Worm (Caenorhabditis elegans) whole organism, L1 larva: ENCODE results near the gene dylt-2.

Experiments used
- C04F5.9 ChIP-seq: sonication (generic microtip); optimal IDR thresholded peaks from 2 replicates; lab custom pipeline; 2016; ENCODE audit warnings: missing genetic modification characterization, missing compliant biosample characterization
- C16A3.4 ChIP-seq: fragments of 150-350 bp; optimal IDR thresholded peaks from 2 replicates; lab custom pipeline; 2014; ENCODE audit warnings: missing biosample characterization, missing genetic modification characterization
- C34B4.2 ChIP-seq: sonication (generic microtip); optimal IDR thresholded peaks from 2 replicates; lab custom pipeline; 2017; ENCODE audit warnings: mild to moderate bottlenecking, missing genetic modification characterization, missing compliant biosample characterization
- F16B12.6 ChIP-seq: fragments of 150-350 bp; optimal IDR thresholded peaks from 2 replicates; lab custom pipeline; 2014; ENCODE audit warnings: missing biosample characterization, missing genetic modification characterization
- Y116A8C.19 ChIP-seq: sonication (generic microtip); optimal IDR thresholded peaks from 2 replicates; lab custom pipeline; 2016; ENCODE audit warnings: missing compliant biosample characterization, missing genetic modification characterization, borderline replicate concordance
- alr-1 ChIP-seq: fragments of 200-800 bp; sonication (Bioruptor generic); optimal IDR thresholded peaks from 2 replicates; lab custom pipeline; 2018; ENCODE audit warnings: borderline replicate concordance, mild to moderate bottlenecking, missing genetic modification characterization, missing compliant biosample characterization
- aly-2 ChIP-seq: fragments of 150-350 bp; optimal IDR thresholded peaks from 2 replicates; lab custom pipeline; 2014; ENCODE audit warnings: missing biosample characterization, missing genetic modification characterization
- ceh-63 ChIP-seq: fragments of 200-800 bp; sonication (Bioruptor generic); optimal IDR thresholded peaks from 2 replicates; lab custom pipeline; 2018; ENCODE audit warnings: mild to moderate bottlenecking, missing genetic modification characterization, missing compliant biosample characterization
- ceh-8 ChIP-seq: fragments of 200-800 bp; sonication (Bioruptor generic); optimal IDR thresholded peaks from 2 replicates; lab custom pipeline; 2018; ENCODE audit warnings: mild to moderate bottlenecking, missing genetic modification characterization, moderate library complexity, missing compliant biosample characterization
- ceh-82 ChIP-seq, 3 experiments: fragments of 150-350 bp in 1 of 3; sonication (generic microtip) in 2 of 3; optimal IDR thresholded peaks; 2 replicates each; lab custom pipeline; 2014 to 2017; ENCODE audit warnings: missing biosample characterization in 3 of 3, missing genetic modification characterization in 3 of 3
- ceh-88 ChIP-seq: fragments of 200-800 bp; sonication (Bioruptor generic); IDR thresholded peaks from 2 replicates; pipeline ENCODE4 v1.3.6; 2022; ENCODE audit warnings: missing genetic modification characterization, missing compliant biosample characterization
- ceh-90 ChIP-seq: sonication (generic microtip); optimal IDR thresholded peaks from 2 replicates; lab custom pipeline; 2016; ENCODE audit warnings: missing genetic modification characterization, missing compliant biosample characterization
- dpl-1 ChIP-seq, 3 experiments: fragments of 150-350 bp in 2 of 3; sonication (generic microtip) in 1 of 3; optimal IDR thresholded peaks; 2 replicates each; lab custom pipeline; 2014 to 2017; ENCODE audit warnings: missing biosample characterization in 3 of 3, missing genetic modification characterization in 3 of 3, missing genetic modification reagents in 3 of 3
- dsc-1 ChIP-seq: sonication (generic microtip); optimal IDR thresholded peaks from 2 replicates; lab custom pipeline; 2016; ENCODE audit warnings: mild to moderate bottlenecking, missing genetic modification characterization, missing compliant biosample characterization
- efl-1 ChIP-seq, 4 experiments: fragments of 150-350 bp; optimal IDR thresholded peaks in 3 of 4; peaks in 1 of 4; 1 replicate in 1 of 4; 2 replicates in 3 of 4; lab custom pipeline; 2014; ENCODE audit warnings: missing biosample characterization in 2 of 4, missing genetic modification characterization in 2 of 4, missing genetic modification reagents in 2 of 4
- egl-13 ChIP-seq: sonication (generic microtip); optimal IDR thresholded peaks from 2 replicates; lab custom pipeline; 2016; ENCODE audit warnings: missing genotype, missing genetic modification reagents, missing genetic modification characterization, missing compliant biosample characterization
- elt-2 ChIP-seq: sonication (generic microtip); optimal IDR thresholded peaks from 2 replicates; lab custom pipeline; 2016; ENCODE audit warnings: missing genetic modification characterization, mild to moderate bottlenecking, inconsistent platforms, missing compliant biosample characterization, missing genetic modification reagents
- fkh-10 ChIP-seq: sonication (generic microtip); optimal IDR thresholded peaks from 2 replicates; lab custom pipeline; 2017; ENCODE audit warnings: missing biosample characterization, missing genetic modification reagents, missing genetic modification characterization
- fkh-4 ChIP-seq: sonication (generic microtip); optimal IDR thresholded peaks from 2 replicates; lab custom pipeline; 2016; ENCODE audit warnings: missing compliant biosample characterization, missing genetic modification characterization, borderline replicate concordance
- fkh-8 ChIP-seq: sonication (generic microtip); optimal IDR thresholded peaks from 2 replicates; lab custom pipeline; 2016; ENCODE audit warnings: mild to moderate bottlenecking, missing genetic modification characterization, missing compliant biosample characterization
- fos-1 ChIP-seq: fragments of 150-350 bp; optimal IDR thresholded peaks from 2 replicates; lab custom pipeline; 2014; ENCODE audit warnings: missing biosample characterization, missing genetic modification characterization
- grh-1 ChIP-seq: fragments of 200-800 bp; sonication (Bioruptor generic); IDR thresholded peaks from 2 replicates; pipeline ENCODE4 v1.3.6; 2022; ENCODE audit warnings: missing genetic modification reagents, missing genetic modification characterization, missing compliant biosample characterization
- hlh-17 ChIP-seq: fragments of 200-800 bp; sonication (Bioruptor generic); optimal IDR thresholded peaks from 2 replicates; lab custom pipeline; 2018; ENCODE audit warnings: missing genetic modification characterization, mild to moderate bottlenecking, missing compliant biosample characterization, moderate library complexity, borderline replicate concordance
- isw-1 ChIP-seq: fragments of 200-800 bp; sonication (Bioruptor generic); IDR thresholded peaks from 2 replicates; pipeline ENCODE4 v1.3.6; 2022; ENCODE audit warnings: missing genetic modification characterization, missing compliant biosample characterization
- jun-1 ChIP-seq: fragments of 150-350 bp; optimal IDR thresholded peaks from 2 replicates; lab custom pipeline; 2014; ENCODE audit warnings: missing biosample characterization, missing genetic modification reagents, missing genetic modification characterization
- lin-14 ChIP-seq: fragments of 200-800 bp; sonication (Bioruptor generic); optimal IDR thresholded peaks from 2 replicates; lab custom pipeline; 2018; ENCODE audit warnings: mild to moderate bottlenecking, missing genetic modification characterization, moderate library complexity, missing compliant biosample characterization
- lin-15B ChIP-seq: fragments of 150-350 bp; sonication (generic microtip); optimal IDR thresholded peaks from 3 replicates; lab custom pipeline; 2014; ENCODE audit warnings: missing biosample characterization, missing genetic modification characterization
- lin-35 ChIP-seq, 2 experiments: fragments of 150-350 bp; optimal IDR thresholded peaks; 2 replicates each; lab custom pipeline; 2014; ENCODE audit warnings: missing biosample characterization in 2 of 2, missing genetic modification characterization in 2 of 2, missing genetic modification reagents in 2 of 2
- lin-39 ChIP-seq: fragments of 150-350 bp; optimal IDR thresholded peaks from 2 replicates; lab custom pipeline; 2014; ENCODE audit warnings: missing biosample characterization, missing genetic modification reagents, missing genetic modification characterization
- lir-3 ChIP-seq: sonication (generic microtip); optimal IDR thresholded peaks from 2 replicates; lab custom pipeline; 2016; ENCODE audit warnings: mild to moderate bottlenecking, missing genetic modification characterization, moderate library complexity, missing compliant biosample characterization; ENCODE audit not compliant: poor library complexity
- lsy-2 ChIP-seq, 2 experiments: fragments of 150-350 bp; optimal IDR thresholded peaks; 2 replicates each; lab custom pipeline; 2014; ENCODE audit warnings: missing biosample characterization in 2 of 2, missing genetic modification characterization in 2 of 2
- mdl-1 ChIP-seq, 2 experiments: fragments of 150-350 bp; optimal IDR thresholded peaks; 2 replicates each; lab custom pipeline; 2014 to 2017; ENCODE audit warnings: missing biosample characterization in 2 of 2, missing genetic modification characterization in 2 of 2, inconsistent platforms in 1 of 2
- nhr-28 ChIP-seq: fragments of 150-350 bp; optimal IDR thresholded peaks from 2 replicates; lab custom pipeline; 2014; ENCODE audit warnings: missing biosample characterization, missing genetic modification characterization
- nhr-71 ChIP-seq: sonication (generic microtip); optimal IDR thresholded peaks from 2 replicates; lab custom pipeline; 2016; ENCODE audit warnings: mild to moderate bottlenecking, missing genetic modification characterization, moderate library complexity, missing compliant biosample characterization
- nhr-76 ChIP-seq: sonication (generic microtip); optimal IDR thresholded peaks from 2 replicates; lab custom pipeline; 2017; ENCODE audit warnings: missing biosample characterization, missing genetic modification characterization
- nhr-77 ChIP-seq: fragments of 150-350 bp; optimal IDR thresholded peaks from 2 replicates; lab custom pipeline; 2014; ENCODE audit warnings: missing biosample characterization, missing genetic modification characterization
- nhr-84 ChIP-seq: sonication (generic microtip); optimal IDR thresholded peaks from 2 replicates; lab custom pipeline; 2017; ENCODE audit warnings: missing biosample characterization, missing genetic modification characterization
- nhr-85 ChIP-seq: sonication (generic microtip); peaks from one replicate; lab custom pipeline; 2016; ENCODE audit warnings: missing genetic modification characterization, inconsistent platforms, missing compliant biosample characterization
- nhr-90 ChIP-seq: sonication (generic microtip); optimal IDR thresholded peaks from 2 replicates; lab custom pipeline; 2016; ENCODE audit warnings: mild to moderate bottlenecking, missing genetic modification characterization, missing compliant biosample characterization; ENCODE audit not compliant: poor library complexity
- pag-3 ChIP-seq: sonication (generic microtip); optimal IDR thresholded peaks from 2 replicates; lab custom pipeline; 2017; ENCODE audit warnings: missing genetic modification characterization, mild to moderate bottlenecking, missing compliant biosample characterization, antibody characterized with exemption, borderline replicate concordance; ENCODE audit not compliant: insufficient read depth
- pqm-1 ChIP-seq: sonication (generic microtip); optimal IDR thresholded peaks from 3 replicates; lab custom pipeline; 2017; ENCODE audit warnings: missing biosample characterization, missing genetic modification characterization
- skn-1 ChIP-seq: fragments of 150-350 bp; optimal IDR thresholded peaks from 2 replicates; lab custom pipeline; 2014; ENCODE audit warnings: missing biosample characterization, missing genetic modification characterization
- snu-23 ChIP-seq: sonication (generic microtip); optimal IDR thresholded peaks from 2 replicates; lab custom pipeline; 2016; ENCODE audit warnings: missing genetic modification characterization, missing compliant biosample characterization
- sptf-1 ChIP-seq: fragments of 150-350 bp; optimal IDR thresholded peaks from 2 replicates; lab custom pipeline; 2014; ENCODE audit warnings: missing biosample characterization, missing genetic modification characterization
- sup-37 ChIP-seq: fragments of 200-800 bp; sonication (Bioruptor generic); optimal IDR thresholded peaks from 2 replicates; lab custom pipeline; 2018; ENCODE audit warnings: mild to moderate bottlenecking, missing genetic modification characterization, missing compliant biosample characterization
- swsn-7 ChIP-seq: sonication (generic microtip); optimal IDR thresholded peaks from 2 replicates; lab custom pipeline; 2016; ENCODE audit warnings: missing genetic modification characterization, missing compliant biosample characterization
- tbx-2 ChIP-seq: sonication (generic microtip); optimal IDR thresholded peaks from 2 replicates; lab custom pipeline; 2016; ENCODE audit warnings: missing genetic modification characterization, missing compliant biosample characterization
- unc-30 ChIP-seq: sonication (generic microtip); optimal IDR thresholded peaks from 2 replicates; lab custom pipeline; 2017; ENCODE audit warnings: missing biosample characterization, missing genetic modification characterization
- unc-62 ChIP-seq: fragments of 150-350 bp; optimal IDR thresholded peaks from 2 replicates; lab custom pipeline; 2014; ENCODE audit warnings: missing biosample characterization, missing genetic modification reagents, missing genetic modification characterization
- unc-86 ChIP-seq: sonication (generic microtip); optimal IDR thresholded peaks from 2 replicates; lab custom pipeline; 2016; ENCODE audit warnings: missing genetic modification characterization, missing compliant biosample characterization
- ztf-4 ChIP-seq: fragments of 150-350 bp; optimal IDR thresholded peaks from 2 replicates; lab custom pipeline; 2014; ENCODE audit warnings: missing biosample characterization, missing genetic modification characterization

The dylt-2 gene

ce11 chrX:8955808-8956207 is 15.8 kb upstream of the dylt-2 start:
- TF ChIP-seq alr-1 (no peak), nhr-76 (tag; lab: Kevin White, UChicago) (no peak), aly-2 (tag; lab: Kevin White, UChicago) (no peak), dpl-1 (GFP tag; optimal IDR thresholded peaks at IDR 0.05; lab: Kevin White, UChicago) (no peak), sup-37 (no peak), ceh-63 (no peak)

DNA sequence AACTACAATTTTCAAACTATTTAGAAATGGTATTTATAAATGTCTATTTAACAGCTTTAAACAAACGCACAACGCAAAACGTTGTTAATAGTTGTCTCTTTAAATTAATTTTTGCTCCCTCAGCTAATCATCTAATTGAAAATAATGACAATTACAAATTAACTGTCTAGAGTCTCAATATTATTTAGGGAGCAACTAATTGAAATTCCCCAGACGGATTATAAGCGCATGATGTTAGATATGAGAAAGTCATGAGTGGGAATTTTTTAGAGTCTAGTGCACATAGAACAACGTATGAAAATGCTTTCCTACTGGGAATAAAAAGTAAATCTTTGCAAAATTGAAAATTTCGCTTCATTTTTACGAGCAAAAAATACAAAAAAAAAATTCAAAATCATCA is 13.1 kb upstream of the dylt-2 start:
- TF ChIP-seq unc-86 (tag; lab: Kevin White, UChicago) (no peak), hlh-17 (GFP tag; lab: Kevin White, UChicago) (no peak), lin-39 (tag; lab: Kevin White, UChicago) (no peak), unc-62 (GFP tag; lab: Kevin White, UChicago) (no peak), F16B12.6 (no peak), isw-1 (GFP tag; lab: Robert Waterston, UW) (no peak), ceh-8 (GFP tag; lab: Kevin White, UChicago) (peak; percentile 97), lir-3 (no peak), efl-1 (optimal IDR thresholded peaks at IDR 0.05; lab: Kevin White, UChicago) (no peak), efl-1 (GFP tag; optimal IDR thresholded peaks at IDR 0.05 in 1 of 2; lab: Kevin White, UChicago) (no peak), fkh-4 (no peak), nhr-77 (tag; lab: Kevin White, UChicago) (no peak), mdl-1 (tag; optimal IDR thresholded peaks at IDR 0.05; lab: Kevin White, UChicago) (no peak), pqm-1 (tag; lab: Kevin White, UChicago) (no peak), nhr-28 (tag; lab: Kevin White, UChicago) (no peak), ceh-90 (peak; percentile 7), nhr-84 (tag; lab: Kevin White, UChicago) (no peak), skn-1 (tag; lab: Kevin White, UChicago) (no peak), lin-15B (tag; lab: Kevin White, UChicago) (no peak), nhr-85 (no peak), nhr-90 (tag; lab: Kevin White, UChicago) (no peak), Y116A8C.19 (tag; lab: Kevin White, UChicago) (no peak), fkh-8 (peak; percentile 55), ceh-88 (GFP tag; lab: Robert Waterston, UW) (no peak), snu-23 (no peak), ztf-4 (no peak), egl-13 (tag; lab: Kevin White, UChicago) (no peak), lin-35 (GFP tag; optimal IDR thresholded peaks at IDR 0.05; lab: Kevin White, UChicago) (no peak), fkh-10 (GFP tag; lab: Kevin White, UChicago) (no peak), elt-2 (tag; lab: Kevin White, UChicago) (no peak), C34B4.2 (tag; lab: Kevin White, UChicago) (no peak), dpl-1 (GFP tag; optimal IDR thresholded peaks at IDR 0.05; lab: Kevin White, UChicago) (no peak), C16A3.4 (tag; lab: Kevin White, UChicago) (no peak), fos-1 (tag; lab: Kevin White, UChicago) (no peak), dsc-1 (peak; percentile 51), pag-3 (tag; lab: Kevin White, UChicago) (no peak), jun-1 (tag; lab: Kevin White, UChicago) (no peak), grh-1 (GFP tag; lab: Robert Waterston, UW) (no peak), lin-14 (GFP tag; lab: Kevin White, UChicago) (peak; percentile 10), unc-30 (tag; lab: Kevin White, UChicago) (no peak), aly-2 (tag; lab: Kevin White, UChicago) (no peak), nhr-71 (tag; lab: Kevin White, UChicago) (peak; percentile 47), ceh-82 (tag; optimal IDR thresholded peaks at IDR 0.05; lab: Kevin White, UChicago) (no peak), sptf-1 (tag; lab: Kevin White, UChicago) (no peak), lsy-2 (tag; optimal IDR thresholded peaks at IDR 0.05; lab: Kevin White, UChicago) (no peak), C04F5.9 (tag; lab: Kevin White, UChicago) (no peak), tbx-2 (tag; lab: Kevin White, UChicago) (no peak), alr-1 (no peak), swsn-7 (tag; lab: Kevin White, UChicago) (no peak)
